Fruit fly (Drosophila melanogaster): Measurements from ENCODE around the gene CG12983.

The CG12983 gene

dm6 chr3L:20951477-20952120 is 15.0 kb downstream of the CG12983 start:
- no peak for TF ChIP-seq noc (tag; optimal IDR thresholded peaks at IDR 0.05)

DNA sequence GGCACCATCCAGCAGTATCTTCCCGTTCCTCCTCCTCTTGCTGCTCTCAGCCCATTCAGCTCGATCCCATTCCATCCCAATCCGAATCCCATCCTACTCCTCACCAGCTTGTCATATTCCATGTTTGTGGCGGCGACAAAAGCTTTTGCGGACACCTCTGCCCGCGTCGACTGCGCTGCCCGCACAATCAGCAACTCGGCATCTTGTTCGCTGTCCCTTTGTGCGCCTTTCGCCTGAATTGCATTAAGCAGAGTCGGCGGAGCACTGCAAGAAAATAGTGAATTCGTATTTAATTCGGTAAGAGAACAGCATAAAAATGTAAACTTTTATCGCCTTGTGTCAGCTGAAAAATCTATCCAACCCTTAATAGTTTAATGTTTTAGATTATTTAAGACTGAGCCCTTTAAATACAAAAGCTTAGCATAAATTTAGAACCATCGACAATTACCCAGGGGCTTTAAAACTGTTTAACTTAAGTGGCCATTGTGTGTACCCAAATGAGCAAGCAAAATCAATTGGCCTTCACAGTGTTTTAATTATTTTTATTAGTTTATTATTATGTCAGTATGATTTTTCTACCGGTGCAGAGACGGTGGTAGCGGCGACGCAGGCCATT is 15.9 kb downstream of the CG12983 start:
- TF ChIP-seq noc (tag; optimal IDR thresholded peaks at IDR 0.05) = no peak

DNA sequence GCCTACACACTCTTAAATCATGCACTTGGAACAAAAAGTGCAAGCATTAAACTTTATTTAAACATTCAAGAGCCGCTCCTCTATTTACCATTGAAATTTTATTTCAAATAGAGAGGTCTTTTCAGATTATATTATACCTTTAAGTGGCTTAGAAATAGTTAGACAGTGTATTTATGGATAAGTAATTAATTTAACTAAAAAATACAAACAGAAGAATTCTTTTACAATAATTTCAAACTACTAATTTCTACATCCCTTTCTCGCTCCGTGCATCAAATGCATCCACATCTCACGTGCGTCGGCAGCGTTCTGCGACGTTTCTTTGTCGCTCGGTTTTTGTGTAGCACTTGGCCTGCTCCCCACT is 16.4 kb downstream of the CG12983 start:
- no peak for TF ChIP-seq noc (tag; optimal IDR thresholded peaks at IDR 0.05)

- TF ChIP-seq noc (tag; optimal IDR thresholded peaks at IDR 0.05) = no peak
Observed at dm6 chr3L:20949371-20950135, 17.0 kb downstream of the CG12983 start, which contains the start of gene fng. TSS of gene fng (minus strand) at chr3L:20949512.

dm6 chr3L:20948404-20948803 is 18.2 kb downstream of the CG12983 start:
- no peak for TF ChIP-seq noc (tag; optimal IDR thresholded peaks at IDR 0.05)

dm6 chr3L:20946944-20947343 is 19.6 kb downstream of the CG12983 start:
- no peak for TF ChIP-seq noc (tag; optimal IDR thresholded peaks at IDR 0.05)

DNA sequence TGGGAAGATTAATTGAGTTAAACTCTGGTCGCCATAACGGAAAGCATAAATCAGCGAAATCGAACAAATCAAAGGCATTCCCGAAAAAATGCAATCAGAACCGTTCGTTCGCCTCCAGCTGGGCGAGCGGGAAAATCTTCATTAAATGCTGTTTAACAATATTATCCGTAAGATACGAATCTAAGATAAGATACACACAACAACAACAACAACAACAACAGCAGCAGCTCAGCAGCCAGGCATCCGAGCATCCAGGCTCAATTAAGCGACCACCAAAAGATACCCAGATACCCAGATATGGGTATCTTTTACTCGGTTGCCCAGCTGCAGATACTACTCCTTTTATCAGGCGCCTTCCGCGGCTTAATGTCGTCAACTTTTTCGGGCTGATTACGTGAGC is 20.5 kb downstream of the CG12983 start:
- no peak for TF ChIP-seq noc (tag; optimal IDR thresholded peaks at IDR 0.05)

DNA sequence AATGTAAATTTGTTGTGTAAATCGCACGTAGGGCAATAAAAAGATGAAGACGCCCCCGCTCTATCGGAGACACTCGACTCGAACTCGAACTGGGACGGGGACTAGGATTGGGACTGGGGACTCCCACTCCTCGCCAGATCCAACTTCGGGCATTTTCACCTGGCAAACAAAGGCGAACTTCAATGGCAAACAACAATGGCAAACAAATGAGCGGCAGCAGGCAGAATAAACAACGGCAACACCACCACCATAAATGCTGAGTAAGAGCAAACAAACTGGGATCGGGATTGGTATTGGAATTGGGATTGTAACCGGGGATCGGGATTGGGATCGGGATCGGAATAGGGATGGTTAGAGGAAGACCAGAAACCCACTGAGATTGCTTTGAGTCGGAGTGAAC is 22.4 kb downstream of the CG12983 start:
- TF ChIP-seq noc (tag; optimal IDR thresholded peaks at IDR 0.05) = no peak

DNA sequence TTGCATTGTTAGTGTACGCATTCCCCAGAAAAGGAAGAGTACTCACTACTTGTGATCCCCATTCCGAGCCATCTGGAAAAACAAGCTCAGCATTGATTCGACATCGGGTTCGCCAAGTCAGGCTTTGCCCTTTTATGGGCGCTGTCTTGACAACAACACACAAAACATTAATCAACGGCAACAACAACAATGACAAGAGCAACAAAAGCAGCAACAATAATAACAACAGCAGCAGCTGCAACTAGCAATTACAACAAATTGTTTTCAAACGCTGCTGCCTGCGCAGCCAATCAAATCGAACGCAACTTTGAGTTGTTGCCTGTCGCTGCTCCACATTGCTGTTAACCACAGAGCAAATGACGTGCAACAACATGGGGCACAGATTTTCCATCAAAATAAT is 24.5 kb downstream of the CG12983 start:
- TF ChIP-seq noc (tag; optimal IDR thresholded peaks at IDR 0.05) = no peak

dm6 chr3L:20933706-20934105 is 32.9 kb downstream of the CG12983 start:
- TF ChIP-seq noc (tag; optimal IDR thresholded peaks at IDR 0.05) = no peak

DNA sequence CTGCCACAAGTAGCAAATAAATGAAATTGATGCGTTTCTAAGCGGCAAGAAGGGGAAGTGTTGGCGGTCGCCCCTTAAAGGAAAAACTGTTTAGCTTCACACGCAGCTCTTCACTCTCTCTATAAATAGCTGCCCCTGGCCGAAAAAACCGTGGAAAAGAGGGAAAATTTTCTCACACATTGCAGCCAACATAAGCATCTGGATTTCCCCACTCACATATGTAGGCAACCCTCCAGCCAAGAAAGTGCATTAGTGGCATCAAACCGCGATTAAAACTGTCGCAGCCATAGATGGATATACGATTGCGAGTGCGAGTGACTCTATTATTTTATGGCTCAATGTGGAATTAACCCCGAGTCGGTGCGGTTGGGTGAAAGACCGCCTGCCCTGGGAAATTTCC is 34.0 kb downstream of the CG12983 start:
- no peak for TF ChIP-seq noc (tag; optimal IDR thresholded peaks at IDR 0.05)

- TF ChIP-seq noc (tag; optimal IDR thresholded peaks at IDR 0.05) = no peak
Observed at dm6 chr3L:20931510-20931909, 35.1 kb downstream of the CG12983 start.

dm6 chr3L:20930059-20930785 is 36.3 kb downstream of the CG12983 start:
- TF ChIP-seq noc (tag; optimal IDR thresholded peaks at IDR 0.05) = no peak

DNA sequence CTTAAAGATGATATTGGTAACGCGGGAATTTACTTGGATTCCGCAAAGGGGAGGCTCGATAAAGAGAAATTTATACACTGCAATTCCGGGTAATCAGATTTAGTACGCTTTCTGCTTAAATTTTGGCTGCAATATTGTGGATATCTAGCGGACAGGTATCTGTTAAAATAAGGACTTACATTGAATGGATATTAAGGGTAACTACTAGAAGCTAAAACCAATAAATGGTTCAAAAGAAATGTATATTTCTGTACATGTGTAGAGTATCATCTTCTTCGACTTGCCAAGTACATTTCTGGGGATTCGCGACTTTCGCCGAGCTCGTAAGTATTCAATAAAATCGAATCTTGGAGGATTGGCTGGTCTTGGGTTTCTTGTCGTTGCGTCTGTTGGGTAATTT is 37.1 kb downstream of the CG12983 start:
- TF ChIP-seq noc (tag; optimal IDR thresholded peaks at IDR 0.05) = no peak

DNA sequence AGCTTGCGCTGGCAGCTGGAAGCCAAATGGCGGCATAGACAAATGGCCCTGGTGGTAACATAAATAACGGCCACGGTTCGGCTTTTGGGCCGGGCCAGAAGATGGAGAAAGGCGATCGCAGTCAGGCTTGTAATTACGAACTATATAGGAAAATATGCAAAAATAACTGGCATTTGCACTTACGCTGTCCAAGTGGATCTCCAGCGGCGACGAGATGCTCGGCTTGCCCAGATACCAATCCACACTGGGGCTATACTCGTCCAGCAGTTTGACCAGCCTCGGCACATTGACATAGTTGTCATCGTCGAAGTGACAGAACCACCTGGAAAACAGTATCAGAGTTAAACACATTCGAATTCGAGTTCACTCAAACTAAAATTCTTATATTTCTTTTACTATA is 39.0 kb downstream of the CG12983 start, which contains the start of gene CG10589:
TSS of gene CG10589 (plus strand) at position 301 of the 400 bp plus-strand sequence.
- no peak for TF ChIP-seq noc (tag; optimal IDR thresholded peaks at IDR 0.05)

- no peak for TF ChIP-seq noc (tag; optimal IDR thresholded peaks at IDR 0.05)
Observed at dm6 chr3L:20923030-20923591, 43.5 kb downstream of the CG12983 start.
